Worm (Caenorhabditis elegans) whole organism, midembryonic: Measurements from ENCODE around the gene glt-6.

Source experiments
- T22C8.4 ChIP-seq: fragments of 200-800 bp; sonication (Bioruptor generic); IDR thresholded peaks from 2 replicates; pipeline ENCODE4 v1.3.6; 2022; ENCODE audit warnings: missing genetic modification characterization, missing compliant biosample characterization
- cog-1 ChIP-seq: sonication (generic microtip); optimal IDR thresholded peaks from 2 replicates; lab custom pipeline; 2016; ENCODE audit warnings: missing genetic modification characterization, missing compliant biosample characterization
- flt-1 ChIP-seq: fragments of 200-800 bp; sonication (Bioruptor generic); IDR thresholded peaks from 2 replicates; pipeline ENCODE4 v1.3.6; 2022; ENCODE audit warnings: missing genetic modification characterization, missing compliant biosample characterization
- klf-2 ChIP-seq: fragments of 200-800 bp; sonication (Bioruptor generic); conservative IDR thresholded peaks from 2 replicates; pipeline ENCODE4 v1.3.6; 2022; ENCODE audit warnings: missing genetic modification reagents, missing genetic modification characterization, missing compliant biosample characterization
- med-1 ChIP-seq: sonication (generic microtip); optimal IDR thresholded peaks from 2 replicates; lab custom pipeline; 2017; ENCODE audit warnings: missing genetic modification characterization, mild to moderate bottlenecking, missing compliant biosample characterization, antibody characterized with exemption, missing genetic modification reagents; ENCODE audit not compliant: insufficient read depth
- ref-1 ChIP-seq: fragments of 200-800 bp; sonication (Bioruptor generic); conservative IDR thresholded peaks from 2 replicates; pipeline ENCODE4 v1.3.6; 2022; ENCODE audit warnings: missing genetic modification reagents, missing genetic modification characterization, missing compliant biosample characterization
- tab-1 ChIP-seq: fragments of 200-800 bp; sonication (Bioruptor generic); IDR thresholded peaks from 2 replicates; pipeline ENCODE4 v1.3.6; 2022; ENCODE audit warnings: missing genetic modification characterization, missing compliant biosample characterization
- ztf-23 ChIP-seq: fragments of 200-800 bp; sonication (Bioruptor generic); IDR thresholded peaks from 2 replicates; pipeline ENCODE4 v1.3.6; 2022; ENCODE audit warnings: missing genetic modification reagents, missing genetic modification characterization, missing compliant biosample characterization
- ztf-29 ChIP-seq: fragments of 200-800 bp; sonication (Bioruptor generic); IDR thresholded peaks from 2 replicates; pipeline ENCODE4 v1.3.6; 2022; ENCODE audit warnings: missing genetic modification reagents, missing genetic modification characterization, missing compliant biosample characterization

The glt-6 gene

ce11 chrIV:7473159-7473649 lies 30.2 kb upstream of the glt-6 start, which contains the start of the genes plk-3 and F55G1.6:
plk-3 (minus strand) TSS chrIV:7473209.
F55G1.6 (plus strand) TSS chrIV:7473517.
- TF ChIP-seq flt-1 (GFP tag; lab: Robert Waterston, UW) (no peak), ztf-29 (GFP tag; lab: Robert Waterston, UW) (no peak), med-1 (GFP tag; lab: Kevin White, UChicago) (no peak), cog-1 (no peak), klf-2 (GFP tag; lab: Robert Waterston, UW) (no peak), ref-1 (no peak), ztf-23 (GFP tag; lab: Robert Waterston, UW) (no peak), T22C8.4 (GFP tag; lab: Robert Waterston, UW) (no peak), tab-1 (no peak)

- TF ChIP-seq ztf-29 (GFP tag; lab: Robert Waterston, UW): no peak
- TF ChIP-seq ztf-23 (GFP tag; lab: Robert Waterston, UW): no peak
Observed at ce11 chrIV:7474826-7475225, 28.6 kb upstream of the glt-6 start, which contains the start of gene slc-25A18.2. slc-25A18.2 (plus strand) TSS chrIV:7475041.

ce11 chrIV:7477197-7477596 lies 26.2 kb upstream of the glt-6 start, which contains the start of gene pycr-4:
pycr-4 (minus strand) TSS chrIV:7477297.
- TF ChIP-seq ref-1: no peak
- TF ChIP-seq klf-2 (GFP tag; lab: Robert Waterston, UW): no peak
- TF ChIP-seq flt-1 (GFP tag; lab: Robert Waterston, UW): no peak
- TF ChIP-seq tab-1: no peak
- TF ChIP-seq ztf-29 (GFP tag; lab: Robert Waterston, UW): no peak

ce11 chrIV:7477697-7478096 lies 25.7 kb upstream of the glt-6 start:
- TF ChIP-seq flt-1 (GFP tag; lab: Robert Waterston, UW) (no peak), med-1 (GFP tag; lab: Kevin White, UChicago) (no peak), ztf-23 (GFP tag; lab: Robert Waterston, UW) (no peak), ref-1 (no peak), tab-1 (no peak), T22C8.4 (GFP tag; lab: Robert Waterston, UW) (no peak), klf-2 (GFP tag; lab: Robert Waterston, UW) (no peak), cog-1 (no peak), ztf-29 (GFP tag; lab: Robert Waterston, UW) (no peak)

- TF ChIP-seq klf-2 (GFP tag; lab: Robert Waterston, UW): no peak
- TF ChIP-seq ref-1: no peak
- no peak for TF ChIP-seq T22C8.4 (GFP tag; lab: Robert Waterston, UW)
- no peak for TF ChIP-seq cog-1
- TF ChIP-seq tab-1: no peak
- TF ChIP-seq ztf-23 (GFP tag; lab: Robert Waterston, UW): no peak
- no peak for TF ChIP-seq med-1 (GFP tag; lab: Kevin White, UChicago)
- no peak for TF ChIP-seq ztf-29 (GFP tag; lab: Robert Waterston, UW)
- TF ChIP-seq flt-1 (GFP tag; lab: Robert Waterston, UW): no peak
Observed at ce11 chrIV:7478134-7478533, 25.3 kb upstream of the glt-6 start, which contains the start of gene rod-1. rod-1 (plus strand) TSS chrIV:7478452.

DNA sequence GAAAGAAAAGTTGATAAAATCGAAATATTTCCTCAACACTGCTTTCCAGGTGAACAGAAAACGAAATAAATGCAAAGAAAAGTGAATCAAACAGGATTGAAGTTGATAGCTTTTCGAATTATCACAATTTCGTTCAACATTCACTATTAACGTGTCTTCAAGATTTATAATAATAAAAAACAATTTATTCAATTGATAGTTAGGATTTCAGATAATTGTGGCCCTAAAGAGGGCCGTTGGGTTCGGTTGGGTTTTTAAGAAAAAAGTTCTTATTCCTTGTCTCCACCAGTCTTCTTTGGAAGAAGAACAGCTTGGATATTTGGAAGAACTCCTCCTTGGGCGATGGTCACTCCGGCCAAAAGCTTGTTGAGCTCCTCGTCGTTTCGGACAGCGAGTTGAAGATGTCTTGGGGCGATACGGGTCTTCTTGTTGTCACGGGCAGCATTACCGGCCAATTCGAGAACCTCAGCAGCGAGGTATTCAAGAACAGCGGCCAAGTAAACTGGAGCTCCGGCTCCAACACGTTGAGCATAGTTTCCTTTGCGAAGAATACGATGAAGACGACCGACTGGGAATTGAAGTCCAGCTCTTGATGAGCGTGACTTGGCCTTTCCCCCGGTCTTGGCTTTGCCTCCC lies 17.7 kb upstream of the glt-6 start:
- 0 out of 2 replicates have a peak, but pooled peaks have one; percentile 8 for TF ChIP-seq tab-1
- peak; percentile 32; the same call in 1 of the 2 replicates for TF ChIP-seq ref-1
- TF ChIP-seq ztf-23 (GFP tag; lab: Robert Waterston, UW): 0 out of 2 replicates have a peak, but pooled peaks have one; percentile 9

- TF ChIP-seq klf-2 (GFP tag; lab: Robert Waterston, UW): peak; percentile 73
- no peak for TF ChIP-seq T22C8.4 (GFP tag; lab: Robert Waterston, UW)
- TF ChIP-seq med-1 (GFP tag; lab: Kevin White, UChicago): no peak
- TF ChIP-seq flt-1 (GFP tag; lab: Robert Waterston, UW): peak; percentile 58
- TF ChIP-seq cog-1: peak; percentile 97
- 0 out of 2 replicates have a peak, but pooled peaks have one; percentile 4 for TF ChIP-seq ztf-23 (GFP tag; lab: Robert Waterston, UW)
- no peak; the same call in 1 of the 2 replicates for TF ChIP-seq ztf-29 (GFP tag; lab: Robert Waterston, UW)
- TF ChIP-seq ref-1: no peak
Observed at ce11 chrIV:7486201-7486947, 17.0 kb upstream of the glt-6 start, which contains the start of the genes his-61 and his-62. his-61 (minus strand) TSS chrIV:7486217. his-62 (plus strand) TSS chrIV:7486545.

ce11 chrIV:7487554-7488456 lies 15.6 kb upstream of the glt-6 start, which contains the start of the genes his-60 and his-59:
his-60 (minus strand) TSS chrIV:7487992.
his-59 (plus strand) TSS chrIV:7488249.
- 0 out of 2 replicates have a peak, but pooled peaks have one; percentile 6 for TF ChIP-seq T22C8.4 (GFP tag; lab: Robert Waterston, UW)
- TF ChIP-seq klf-2 (GFP tag; lab: Robert Waterston, UW): no peak
- TF ChIP-seq flt-1 (GFP tag; lab: Robert Waterston, UW): peak; percentile 90
- TF ChIP-seq ztf-29 (GFP tag; lab: Robert Waterston, UW): no peak; the same call in 1 of the 2 replicates
- peak; percentile 60 for TF ChIP-seq cog-1
- TF ChIP-seq ztf-23 (GFP tag; lab: Robert Waterston, UW): peak; percentile 67; the same call in 1 of the 2 replicates
- no peak for TF ChIP-seq med-1 (GFP tag; lab: Kevin White, UChicago)
- no peak for TF ChIP-seq ref-1
- no peak; the same call in 1 of the 2 replicates for TF ChIP-seq tab-1
